Fruit fly (Drosophila melanogaster): ENCODE results near the gene CG13793.

Gene CG13793

DNA sequence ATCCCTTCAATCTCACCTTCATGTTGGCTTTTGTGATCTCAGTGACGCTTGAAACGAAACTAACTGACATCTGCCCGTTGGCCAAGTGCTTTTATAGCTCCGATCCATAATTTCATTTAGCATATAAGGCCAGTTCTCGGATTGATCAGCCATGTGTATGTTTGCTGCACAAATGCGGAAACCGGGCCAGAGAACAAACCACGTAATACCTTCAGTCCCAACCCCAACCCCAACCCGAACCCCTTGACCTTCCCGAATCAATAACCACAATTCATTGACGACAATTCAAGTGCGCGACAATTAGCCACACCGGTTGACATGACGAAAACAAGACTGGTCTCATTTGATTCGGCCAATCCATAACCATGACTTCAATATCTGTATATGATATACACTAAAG is 33.8 kb upstream of the CG13793 start, which contains the start of gene CG7203:
TSS of gene CG7203 (minus strand) at position 101 of the 400 bp plus-strand sequence.
- no peak for TF ChIP-seq Dip3 (GFP tag; optimal IDR thresholded peaks at IDR 0.05)
- no peak for TF ChIP-seq Sry-δ (GFP tag; optimal IDR thresholded peaks at IDR 0.05)
- TF ChIP-seq CG32532 (GFP tag; IDR thresholded peaks at IDR 0.05), result no peak
- TF ChIP-seq her (GFP tag; optimal IDR thresholded peaks at IDR 0.05), result no peak
- no peak for TF ChIP-seq onecut (GFP tag; IDR thresholded peaks at IDR 0.05)
- TF ChIP-seq Meics (GFP tag; optimal IDR thresholded peaks at IDR 0.05), result no peak
- no peak for TF ChIP-seq hb (GFP tag; IDR thresholded peaks at IDR 0.05; ENCODE audit: partially characterized antibody)
- TF ChIP-seq MTF-1 (GFP tag; optimal IDR thresholded peaks at IDR 0.05; ENCODE audit: borderline replicate concordance), result no peak
- no peak for TF ChIP-seq crc (GFP tag; optimal IDR thresholded peaks at IDR 0.05)
- no peak for TF ChIP-seq CG11398 (GFP tag; optimal IDR thresholded peaks at IDR 0.05)
- TF ChIP-seq CkIIα-i1 (GFP tag; IDR thresholded peaks at IDR 0.05), result no peak
- no peak for TF ChIP-seq gro (GFP tag; optimal IDR thresholded peaks at IDR 0.05)

DNA sequence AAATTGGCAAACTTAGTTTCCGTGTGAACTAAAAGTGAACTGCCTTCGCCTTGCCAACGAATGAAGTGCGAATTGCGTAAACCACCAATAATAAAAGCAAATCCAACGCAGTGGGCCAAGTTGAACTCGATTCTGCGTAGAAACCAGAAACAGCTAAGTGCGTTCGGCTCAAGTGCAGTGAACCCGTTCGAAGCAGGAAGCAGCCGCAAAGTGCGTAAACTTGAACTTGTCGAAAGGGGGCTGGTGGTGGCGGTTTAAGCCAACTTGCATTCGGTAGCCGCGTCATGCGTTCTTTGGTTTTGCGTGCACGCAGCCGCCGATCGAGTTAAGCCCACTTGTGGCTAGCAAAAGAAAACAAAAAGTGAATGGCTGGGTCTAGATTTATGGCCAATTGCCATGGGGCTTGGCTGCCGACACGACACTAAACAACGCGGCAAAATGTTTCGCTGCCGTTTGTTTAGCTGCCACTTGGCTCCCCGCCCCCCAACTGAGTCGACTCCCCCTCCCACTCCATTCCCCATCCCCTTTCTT is 31.4 kb upstream of the CG13793 start:
- TF ChIP-seq CG11247 (GFP tag; IDR thresholded peaks at IDR 0.05), result 0 out of 2 replicates have a peak, but pooled peaks have one; percentile 16
- no peak for TF ChIP-seq CG14014 (GFP tag; IDR thresholded peaks at IDR 0.05)
- no peak for TF ChIP-seq bigmax (GFP tag; optimal IDR thresholded peaks at IDR 0.05)
- 0 out of 3 replicates have a peak, but pooled peaks have one; percentile 6 for TF ChIP-seq CG11456 (GFP tag; IDR thresholded peaks at IDR 0.05)
- TF ChIP-seq crol (GFP tag; IDR thresholded peaks at IDR 0.05), result 0 out of 2 replicates have a peak, but pooled peaks have one; percentile 23
- peak; percentile 35; the same call in 1 of the 3 replicates for TF ChIP-seq CG6175 (GFP tag; IDR thresholded peaks at IDR 0.05)
- no peak for TF ChIP-seq ab (GFP tag; optimal IDR thresholded peaks at IDR 0.05)

DNA sequence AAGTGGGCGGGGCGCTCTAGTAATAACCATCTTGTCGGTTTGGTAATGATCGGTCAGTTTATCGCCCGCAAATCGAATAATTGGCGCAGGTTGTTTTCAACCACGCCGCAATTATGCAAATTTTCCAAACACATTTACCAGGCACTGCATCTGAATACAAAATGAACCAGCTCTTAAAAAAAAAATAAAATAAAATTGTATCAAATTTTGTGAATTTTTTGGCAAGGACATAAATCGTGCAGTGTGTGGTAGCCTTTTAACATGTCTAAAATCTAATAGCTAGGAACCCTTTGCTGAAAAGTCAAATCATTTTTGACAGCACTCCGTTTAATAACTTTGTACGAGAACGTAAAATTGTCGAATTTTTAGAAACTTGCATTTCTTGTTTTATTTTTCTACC is 27.7 kb upstream of the CG13793 start, which contains the start of gene ATPsynGL:
TSS of gene ATPsynGL (plus strand) at position 301 of the 400 bp plus-strand sequence.
- no peak for TF ChIP-seq CG7786 (GFP tag; optimal IDR thresholded peaks at IDR 0.05)
- no peak for TF ChIP-seq CG15269 (tag; optimal IDR thresholded peaks at IDR 0.05)
- no peak for TF ChIP-seq HHEX (GFP tag; optimal IDR thresholded peaks at IDR 0.05)
- TF ChIP-seq NFAT (GFP tag; IDR thresholded peaks at IDR 0.05), result no peak
- TF ChIP-seq unpg (GFP tag; optimal IDR thresholded peaks at IDR 0.05), result no peak
- no peak for TF ChIP-seq sqz (GFP tag; optimal IDR thresholded peaks at IDR 0.05)

DNA sequence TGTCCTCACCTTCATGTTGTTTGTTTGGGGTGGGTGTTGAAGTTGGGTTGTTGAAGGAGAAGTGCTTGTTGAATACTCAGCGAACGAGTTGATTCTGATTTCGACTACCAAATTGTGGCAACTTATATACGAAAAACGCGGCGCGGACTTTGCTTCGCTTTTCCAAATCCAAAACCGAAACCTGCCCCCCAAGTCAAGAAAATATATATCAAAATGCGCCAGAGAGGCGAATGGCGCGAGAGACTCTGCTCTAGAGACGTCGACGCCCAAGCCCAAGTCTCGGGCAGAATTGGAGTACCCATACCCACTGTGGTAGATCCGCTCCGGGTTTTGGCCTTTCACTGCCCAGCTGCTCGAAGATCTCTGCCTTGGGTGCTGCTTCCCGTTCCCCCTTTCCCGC is 25.5 kb upstream of the CG13793 start, which contains the start of gene CG7214:
TSS of gene CG7214 (minus strand) at position 101 of the 400 bp plus-strand sequence.
- no peak for TF ChIP-seq zen2 (GFP tag; IDR thresholded peaks at IDR 0.05; ENCODE audit: partially characterized antibody)
- 0 out of 2 replicates have a peak, but pooled peaks have one; percentile 9 for TF ChIP-seq lmd (GFP tag; IDR thresholded peaks at IDR 0.05)
- 0 out of 2 replicates have a peak, but pooled peaks have one; percentile 25 for TF ChIP-seq Dref (GFP tag; IDR thresholded peaks at IDR 0.05)

DNA sequence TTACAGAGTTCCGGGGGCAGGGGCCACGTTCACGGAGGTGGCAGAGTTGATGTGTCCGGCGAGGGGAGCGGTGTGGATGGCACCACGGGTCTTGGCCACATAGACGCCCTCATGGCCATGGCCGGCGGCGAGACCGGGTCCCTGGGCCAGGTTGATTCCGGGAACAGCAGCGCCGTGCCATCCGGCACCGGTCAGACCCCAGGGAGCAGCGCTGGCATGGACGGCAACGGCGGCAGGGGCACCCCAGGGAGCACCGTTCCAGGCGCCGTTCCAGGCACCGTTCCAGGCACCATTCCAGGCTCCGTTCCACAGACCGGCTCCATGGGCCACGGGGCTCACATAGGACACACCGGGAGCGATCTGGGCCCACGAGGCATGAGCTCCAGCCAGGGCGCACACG is 24.9 kb upstream of the CG13793 start:
- TF ChIP-seq CG6272 (GFP tag; IDR thresholded peaks at IDR 0.05), result 0 out of 2 replicates have a peak, but pooled peaks have one; percentile 8
- no peak for TF ChIP-seq CG11093 (GFP tag; IDR thresholded peaks at IDR 0.05)
- TF ChIP-seq CG17912 (GFP tag; optimal IDR thresholded peaks at IDR 0.05), result no peak
- TF ChIP-seq Dref (GFP tag; IDR thresholded peaks at IDR 0.05), result peak; percentile 24; the same call in 1 of the 2 replicates
- TF ChIP-seq lmd (GFP tag; IDR thresholded peaks at IDR 0.05), result peak; percentile 13; the same call in 1 of the 2 replicates
- TF ChIP-seq CG11456 (GFP tag; IDR thresholded peaks at IDR 0.05), result 0 out of 3 replicates have a peak, but pooled peaks have one; percentile 65
- TF ChIP-seq sd (tag; optimal IDR thresholded peaks at IDR 0.05), result no peak
- TF ChIP-seq Awh (GFP tag; IDR thresholded peaks at IDR 0.05), result no peak
- peak; percentile 73 for TF ChIP-seq Hr39 (optimal IDR thresholded peaks at IDR 0.05)

Measured in whole organism, embryonic.